Worm (Caenorhabditis elegans): ENCODE measurements around the gene srw-17.
A peak's percentile ranks its signal among the peaks of the same experiment; 100 is the strongest.
"Not testable (repeated sequence)": the region's sequence is repeated elsewhere in the genome, so short reads cannot be mapped to it uniquely, and the experiment has no call there.

The srw-17 gene

ce11 chrV:15276915-15277314 is at the start of gene srw-17:
TSS of gene srw-17 (minus strand) at chrV:15277015.
- TF ChIP-seq nhr-11 (tag; optimal IDR thresholded peaks at IDR 0.05), result peak; percentile 19
- TF ChIP-seq mxl-2 (GFP tag; conservative IDR thresholded peaks at IDR 0.05), result no peak

- no peak for TF ChIP-seq daf-16 (GFP tag; optimal IDR thresholded peaks at IDR 0.05)
- TF ChIP-seq daf-16 (tag; optimal IDR thresholded peaks at IDR 0.05), result peak; percentile 44
- TF ChIP-seq tag-97 (GFP tag; IDR thresholded peaks at IDR 0.05), result no peak
- TF ChIP-seq dmd-6 (GFP tag; IDR thresholded peaks at IDR 0.05), result peak; percentile 59
- peak; percentile 73 for TF ChIP-seq nhr-28 (tag; optimal IDR thresholded peaks at IDR 0.05)
- peak; percentile 27 for TF ChIP-seq hlh-11 (tag; optimal IDR thresholded peaks at IDR 0.05)
- TF ChIP-seq dve-1 (tag; optimal IDR thresholded peaks at IDR 0.05; ENCODE audit: insufficient read depth), result peak; percentile 23
- TF ChIP-seq pqm-1 (tag; optimal IDR thresholded peaks at IDR 0.05), result peak; percentile 74
- TF ChIP-seq lin-38 (GFP tag; IDR thresholded peaks at IDR 0.05), result no peak
- TF ChIP-seq nhr-6 (tag; optimal IDR thresholded peaks at IDR 0.05), result peak; percentile 19
Measured at ce11 chrV:15323417-15323816, 46.6 kb upstream of the srw-17 start.

- TF ChIP-seq daf-16 (GFP tag; optimal IDR thresholded peaks at IDR 0.05), result not testable (repeated sequence)
- TF ChIP-seq daf-16 (tag; optimal IDR thresholded peaks at IDR 0.05), result peak; percentile 24
- peak; percentile 71 for TF ChIP-seq nhr-28 (tag; optimal IDR thresholded peaks at IDR 0.05)
- TF ChIP-seq dmd-6 (GFP tag; IDR thresholded peaks at IDR 0.05), result peak; percentile 65
- TF ChIP-seq pqm-1 (tag; optimal IDR thresholded peaks at IDR 0.05), result peak; percentile 15
Measured at ce11 chrV:15322653-15323052, 45.8 kb upstream of the srw-17 start, which contains the start of gene nhr-247. TSS of gene nhr-247 (plus strand) at chrV:15322982.

ce11 chrV:15321912-15322311 is 45.1 kb upstream of the srw-17 start:
- TF ChIP-seq egl-43 (GFP tag; IDR thresholded peaks at IDR 0.05), result 0 out of 2 replicates have a peak, but pooled peaks have one; percentile 21
- peak; percentile 82 for TF ChIP-seq set-16 (GFP tag; IDR thresholded peaks at IDR 0.05)
- 0 out of 2 replicates have a peak, but pooled peaks have one; percentile 12 for TF ChIP-seq snpc-1.2 (GFP tag; IDR thresholded peaks at IDR 0.05)

ce11 chrV:15320756-15321332 is 44.0 kb upstream of the srw-17 start:
- peak; percentile 51; the same call in 1 of the 2 replicates for TF ChIP-seq vab-7 (GFP tag; IDR thresholded peaks at IDR 0.05)
- peak; percentile 73 for TF ChIP-seq lim-7 (GFP tag; IDR thresholded peaks at IDR 0.05)
- peak; percentile 74; the same call in 1 of the 2 replicates for TF ChIP-seq pha-4 (GFP tag; IDR thresholded peaks at IDR 0.05)
- not testable (repeated sequence) for TF ChIP-seq pha-4 (tag; optimal IDR thresholded peaks at IDR 0.05)
- TF ChIP-seq ctbp-1 (GFP tag; IDR thresholded peaks at IDR 0.05), result peak; percentile 57; the same call in 1 of the 2 replicates
- 0 out of 2 replicates have a peak, but pooled peaks have one; percentile 30 for TF ChIP-seq Y105C5A.15 (GFP tag; IDR thresholded peaks at IDR 0.05)
- peak; percentile 86 for TF ChIP-seq mdt-29 (GFP tag; IDR thresholded peaks at IDR 0.05)
- TF ChIP-seq madf-5 (GFP tag; IDR thresholded peaks at IDR 0.05), result 0 out of 4 replicates have a peak, but pooled peaks of 1 of the 2 experiments have one; percentile 63
- 0 out of 2 replicates have a peak, but pooled peaks have one; percentile 46 for TF ChIP-seq Y75B8A.6 (GFP tag; IDR thresholded peaks at IDR 0.05)
- peak; percentile 59; the same call in 1 of the 2 replicates for TF ChIP-seq snpc-1.2 (GFP tag; IDR thresholded peaks at IDR 0.05)
- 0 out of 2 replicates have a peak, but pooled peaks have one; percentile 57 for TF ChIP-seq lin-1 (GFP tag; IDR thresholded peaks at IDR 0.05)
- 0 out of 2 replicates have a peak, but pooled peaks have one; percentile 60 for TF ChIP-seq Y48G9A.11 (GFP tag; IDR thresholded peaks at IDR 0.05)
- peak; percentile 76; the same call in 1 of the 2 replicates for TF ChIP-seq arid-1 (GFP tag; conservative IDR thresholded peaks at IDR 0.05)
- TF ChIP-seq egl-43 (GFP tag; IDR thresholded peaks at IDR 0.05), result 0 out of 2 replicates have a peak, but pooled peaks have one; percentile 24

- peak; percentile 96 for TF ChIP-seq nhr-28 (tag; optimal IDR thresholded peaks at IDR 0.05)
- TF ChIP-seq ceh-82 (tag; optimal IDR thresholded peaks at IDR 0.05), result no peak
- peak; percentile 97 for TF ChIP-seq dmd-6 (GFP tag; IDR thresholded peaks at IDR 0.05)
- TF ChIP-seq ceh-44 (GFP tag; IDR thresholded peaks at IDR 0.05), result no peak
- TF ChIP-seq nhr-48 (tag; optimal IDR thresholded peaks at IDR 0.05), result peak; percentile 59
- TF ChIP-seq pqm-1 (tag; optimal IDR thresholded peaks at IDR 0.05), result peak; percentile 98
- no peak for TF ChIP-seq mep-1 (tag; optimal IDR thresholded peaks at IDR 0.05)
- peak in 1 of 2 experiments; percentile 2 for TF ChIP-seq daf-16 (GFP tag; optimal IDR thresholded peaks at IDR 0.05)
- peak; percentile 97 for TF ChIP-seq daf-16 (tag; optimal IDR thresholded peaks at IDR 0.05)
- no peak for TF ChIP-seq F10B5.3 (tag; optimal IDR thresholded peaks at IDR 0.05)
- no peak for TF ChIP-seq mdt-29 (GFP tag; IDR thresholded peaks at IDR 0.05)
- TF ChIP-seq lin-1 (GFP tag; IDR thresholded peaks at IDR 0.05), result peak; percentile 85
- TF ChIP-seq mdl-1 (tag; optimal IDR thresholded peaks at IDR 0.05), result peak in 1 of 2 experiments; percentile 30
- TF ChIP-seq egl-27 (tag; optimal IDR thresholded peaks at IDR 0.05), result no peak
- TF ChIP-seq hmg-1.1 (GFP tag; IDR thresholded peaks at IDR 0.05), result no peak
- TF ChIP-seq ztf-7 (tag; optimal IDR thresholded peaks at IDR 0.05), result no peak
- TF ChIP-seq hlh-11 (tag; optimal IDR thresholded peaks at IDR 0.05), result peak; percentile 77
- TF ChIP-seq dve-1 (tag; optimal IDR thresholded peaks at IDR 0.05; ENCODE audit: insufficient read depth), result peak; percentile 80
- peak; percentile 96 for TF ChIP-seq nhr-77 (tag; optimal IDR thresholded peaks at IDR 0.05)
- peak; percentile 56; the same call in 1 of the 2 replicates for TF ChIP-seq tra-1 (GFP tag; IDR thresholded peaks at IDR 0.05)
Measured at ce11 chrV:15318638-15319037, 41.8 kb upstream of the srw-17 start, which contains the start of gene nhr-291. TSS of gene nhr-291 (plus strand) at chrV:15318961.
